Worm (Caenorhabditis elegans) whole organism, midembryonic: ENCODE data around the gene ZC373.5.

ENCODE experiments used
- T22C8.4 ChIP-seq: fragments of 200-800 bp; sonication (Bioruptor generic); IDR thresholded peaks from 2 replicates; pipeline ENCODE4 v1.3.6; 2022; ENCODE audit warnings: missing genetic modification characterization, missing compliant biosample characterization
- flt-1 ChIP-seq: fragments of 200-800 bp; sonication (Bioruptor generic); IDR thresholded peaks from 2 replicates; pipeline ENCODE4 v1.3.6; 2022; ENCODE audit warnings: missing genetic modification characterization, missing compliant biosample characterization
- klf-2 ChIP-seq: fragments of 200-800 bp; sonication (Bioruptor generic); conservative IDR thresholded peaks from 2 replicates; pipeline ENCODE4 v1.3.6; 2022; ENCODE audit warnings: missing genetic modification reagents, missing genetic modification characterization, missing compliant biosample characterization
- med-1 ChIP-seq: sonication (generic microtip); optimal IDR thresholded peaks from 2 replicates; lab custom pipeline; 2017; ENCODE audit warnings: missing genetic modification characterization, mild to moderate bottlenecking, missing compliant biosample characterization, antibody characterized with exemption, missing genetic modification reagents; ENCODE audit not compliant: insufficient read depth
- ref-1 ChIP-seq: fragments of 200-800 bp; sonication (Bioruptor generic); conservative IDR thresholded peaks from 2 replicates; pipeline ENCODE4 v1.3.6; 2022; ENCODE audit warnings: missing genetic modification reagents, missing genetic modification characterization, missing compliant biosample characterization
- tab-1 ChIP-seq: fragments of 200-800 bp; sonication (Bioruptor generic); IDR thresholded peaks from 2 replicates; pipeline ENCODE4 v1.3.6; 2022; ENCODE audit warnings: missing genetic modification characterization, missing compliant biosample characterization
- ztf-23 ChIP-seq: fragments of 200-800 bp; sonication (Bioruptor generic); IDR thresholded peaks from 2 replicates; pipeline ENCODE4 v1.3.6; 2022; ENCODE audit warnings: missing genetic modification reagents, missing genetic modification characterization, missing compliant biosample characterization
- ztf-29 ChIP-seq: fragments of 200-800 bp; sonication (Bioruptor generic); IDR thresholded peaks from 2 replicates; pipeline ENCODE4 v1.3.6; 2022; ENCODE audit warnings: missing genetic modification reagents, missing genetic modification characterization, missing compliant biosample characterization

ce11 chrX:10047325-10047724 lies 26.9 kb downstream of the ZC373.5 start, which contains the start of gene ZC374.2:
- TF ChIP-seq flt-1 (GFP tag; lab: Robert Waterston, UW) = no peak
- TF ChIP-seq ref-1 (GFP tag; lab: Robert Waterston, UW) = no peak
- no peak for TF ChIP-seq T22C8.4 (GFP tag; lab: Robert Waterston, UW)
- TF ChIP-seq ztf-23 (GFP tag; lab: Robert Waterston, UW) = no peak
- TF ChIP-seq tab-1 (GFP tag; lab: Robert Waterston, UW) = no peak
- TF ChIP-seq klf-2 (GFP tag; lab: Robert Waterston, UW) = no peak
- TF ChIP-seq ztf-29 (GFP tag; lab: Robert Waterston, UW) = no peak
- no peak for TF ChIP-seq med-1 (GFP tag; lab: Kevin White, UChicago)
